Worm (Caenorhabditis elegans): Measurements from ENCODE around the gene lmbr-1.
"Not testable (repeated sequence)": the region's sequence is repeated elsewhere in the genome, so short reads cannot be mapped to it uniquely, and the experiment has no call there.

- not testable (repeated sequence) for TF ChIP-seq lin-13 (GFP tag; optimal IDR thresholded peaks at IDR 0.05); elt-3 (tag; optimal IDR thresholded peaks at IDR 0.05); unc-39 (tag; optimal IDR thresholded peaks at IDR 0.05); nhr-11 (tag; optimal IDR thresholded peaks at IDR 0.05); mab-5 (tag; optimal IDR thresholded peaks at IDR 0.05); lin-39 (tag; optimal IDR thresholded peaks at IDR 0.05); alr-1 (tag; optimal IDR thresholded peaks at IDR 0.05); lsy-2 (tag; optimal IDR thresholded peaks at IDR 0.05)
Measured at ce11 chrIII:8344283-8344682, 27.8 kb upstream of the lmbr-1 start, which contains the start of gene ZC262.7.
